Fruit fly (Drosophila melanogaster): ENCODE data around the gene CG5902.

dm6 chr3R:23948466-23949413, 37.7 kb upstream of the CG5902 start:
- TF ChIP-seq h (optimal IDR thresholded peaks at IDR 0.05) (no peak), Myc (optimal IDR thresholded peaks at IDR 0.05) (no peak), psq (optimal IDR thresholded peaks at IDR 0.05) (no peak), Sin3A (optimal IDR thresholded peaks at IDR 0.05) (no peak), insv (optimal IDR thresholded peaks at IDR 0.05) (no peak), ttk (optimal IDR thresholded peaks at IDR 0.05) (no peak)
